Worm (Caenorhabditis elegans) whole organism, L3 larva: ENCODE measurements around the gene srsx-32.

Source experiments
- ama-1 ChIP-seq: fragments of 150-350 bp; optimal IDR thresholded peaks from 2 replicates; lab custom pipeline; 2018
- ceh-28 ChIP-seq: fragments of 150-350 bp; optimal IDR thresholded peaks from 2 replicates; lab custom pipeline; 2014; ENCODE audit warnings: missing biosample characterization, missing genetic modification reagents, missing genetic modification characterization
- ceh-82 ChIP-seq: fragments of 150-350 bp; optimal IDR thresholded peaks from 2 replicates; lab custom pipeline; 2014; ENCODE audit warnings: missing biosample characterization, missing genetic modification characterization
- egl-27 ChIP-seq: sonication (generic microtip); optimal IDR thresholded peaks from 4 replicates; lab custom pipeline; 2017; ENCODE audit warnings: missing biosample characterization, missing genetic modification reagents, missing genetic modification characterization
- fkh-10 ChIP-seq: sonication (generic microtip); optimal IDR thresholded peaks from 2 replicates; lab custom pipeline; 2017; ENCODE audit warnings: missing biosample characterization, missing genetic modification reagents, missing genetic modification characterization
- hmg-11 ChIP-seq: sonication (generic microtip); optimal IDR thresholded peaks from 2 replicates; lab custom pipeline; 2016; ENCODE audit warnings: missing genetic modification characterization, missing compliant biosample characterization
- nhr-12 ChIP-seq: fragments of 150-350 bp; optimal IDR thresholded peaks from 2 replicates; lab custom pipeline; 2014; ENCODE audit warnings: missing biosample characterization, missing genetic modification characterization
- pqm-1 ChIP-seq: fragments of 150-350 bp; optimal IDR thresholded peaks from 2 replicates; lab custom pipeline; 2017; ENCODE audit warnings: missing biosample characterization, missing genetic modification characterization, inconsistent platforms
- skn-1 ChIP-seq: fragments of 150-350 bp; optimal IDR thresholded peaks from 2 replicates; lab custom pipeline; 2014; ENCODE audit warnings: missing biosample characterization, missing genetic modification characterization

DNA sequence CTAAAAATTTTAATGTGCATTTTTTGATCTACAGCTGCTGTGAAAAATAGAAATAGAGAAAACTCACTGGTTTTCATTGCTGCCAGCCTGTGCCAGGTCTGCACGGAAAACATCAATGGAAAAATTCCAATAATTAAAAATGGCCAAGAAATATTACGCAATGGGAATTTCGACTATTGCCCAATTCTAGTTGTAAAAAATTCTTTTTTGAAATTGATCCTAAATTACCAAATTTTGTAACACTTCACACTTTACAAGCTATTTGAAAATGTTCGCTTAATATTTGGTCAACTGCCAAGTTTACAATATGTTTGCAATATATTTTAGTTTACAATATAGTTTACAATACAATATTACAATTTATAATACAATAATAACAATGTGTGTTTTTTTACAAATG is 16.4 kb upstream of the srsx-32 start:
- no peak for TF ChIP-seq hmg-11 (tag; lab: Kevin White, UChicago)
- no peak for TF ChIP-seq ama-1 (lab: Kevin White, UChicago)
- no peak for TF ChIP-seq skn-1
- no peak for TF ChIP-seq ceh-28 (tag; lab: Kevin White, UChicago)
- no peak for TF ChIP-seq fkh-10 (GFP tag; lab: Kevin White, UChicago)
- TF ChIP-seq ceh-82: no peak
- TF ChIP-seq egl-27 (tag; lab: Kevin White, UChicago): no peak
- TF ChIP-seq pqm-1: no peak
- TF ChIP-seq nhr-12 (tag; lab: Kevin White, UChicago): no peak
